Fruit fly (Drosophila melanogaster): ENCODE data around the gene RpS12.

RpS12 gene

dm6 chr3L:13040849-13041248, 17.7 kb downstream of the RpS12 start:
- no peak for TF ChIP-seq CG12605 (GFP tag; IDR thresholded peaks at IDR 0.05)
- TF ChIP-seq Pif1A (GFP tag; optimal IDR thresholded peaks at IDR 0.05) = no peak

- peak; percentile 86 for TF ChIP-seq gl (tag; optimal IDR thresholded peaks at IDR 0.05)
- TF ChIP-seq CG17806 (tag; optimal IDR thresholded peaks at IDR 0.05) = peak; percentile 47
- peak; percentile 75 for TF ChIP-seq Pif1A (GFP tag; optimal IDR thresholded peaks at IDR 0.05)
- TF ChIP-seq D1 (tag; optimal IDR thresholded peaks at IDR 0.05) = no peak
- TF ChIP-seq CG4496 (GFP tag; IDR thresholded peaks at IDR 0.05) = peak; percentile 92
- peak; percentile 36 for TF ChIP-seq CG9948 (tag; optimal IDR thresholded peaks at IDR 0.05)
- peak; percentile 59 for TF ChIP-seq CG15710 (tag; optimal IDR thresholded peaks at IDR 0.05)
- TF ChIP-seq CG14655 (GFP tag; optimal IDR thresholded peaks at IDR 0.05) = no peak
- TF ChIP-seq EcR (GFP tag; optimal IDR thresholded peaks at IDR 0.05) = no peak
- TF ChIP-seq CG8159 (tag; optimal IDR thresholded peaks at IDR 0.05) = peak; percentile 62
- peak; percentile 96 for TF ChIP-seq Snoo (tag; optimal IDR thresholded peaks at IDR 0.05)
- 0 out of 2 replicates have a peak, but pooled peaks have one; percentile 7 for TF ChIP-seq rn (GFP tag; IDR thresholded peaks at IDR 0.05)
- TF ChIP-seq Ets98B (GFP tag; IDR thresholded peaks at IDR 0.05) = peak; percentile 72
- no peak for TF ChIP-seq fd96Ca (GFP tag; IDR thresholded peaks at IDR 0.05)
- peak; percentile 87 for TF ChIP-seq CG34367 (tag; optimal IDR thresholded peaks at IDR 0.05)
- TF ChIP-seq CG12605 (GFP tag; IDR thresholded peaks at IDR 0.05) = peak; percentile 76
- peak; percentile 51 for TF ChIP-seq CG8301 (tag; optimal IDR thresholded peaks at IDR 0.05)
- TF ChIP-seq CG10348 (GFP tag; IDR thresholded peaks at IDR 0.05) = no peak
- TF ChIP-seq CG32121 (GFP tag; IDR thresholded peaks at IDR 0.05) = no peak; the same call in 1 of the 2 replicates
- TF ChIP-seq CG13204 (GFP tag; optimal IDR thresholded peaks at IDR 0.05) = peak; percentile 92
- TF ChIP-seq Pif1B (GFP tag; optimal IDR thresholded peaks at IDR 0.05) = peak; percentile 53
These were observed 18.3 kb downstream of the RpS12 start, which contains the start of gene RpS4 for dm6 chr3L:13041292-13042067. Gene RpS4 (plus strand): TSS chr3L:13041756.

- TF ChIP-seq CG17806 (tag; optimal IDR thresholded peaks at IDR 0.05) (no peak), CG8159 (tag; optimal IDR thresholded peaks at IDR 0.05) (no peak), Pif1A (GFP tag; optimal IDR thresholded peaks at IDR 0.05) (no peak), CG9948 (tag; optimal IDR thresholded peaks at IDR 0.05) (no peak), Pif1B (GFP tag; optimal IDR thresholded peaks at IDR 0.05) (no peak), CG12605 (GFP tag; IDR thresholded peaks at IDR 0.05) (no peak; the same call in 1 of the 2 replicates), Snoo (tag; optimal IDR thresholded peaks at IDR 0.05) (peak; percentile 9), gl (tag; optimal IDR thresholded peaks at IDR 0.05) (peak; percentile 70), rn (GFP tag; IDR thresholded peaks at IDR 0.05) (no peak), CG15710 (tag; optimal IDR thresholded peaks at IDR 0.05) (peak; percentile 8), CG10348 (GFP tag; IDR thresholded peaks at IDR 0.05) (no peak), CG4496 (GFP tag; IDR thresholded peaks at IDR 0.05) (no peak), CG14655 (GFP tag; optimal IDR thresholded peaks at IDR 0.05) (no peak), CG32121 (GFP tag; IDR thresholded peaks at IDR 0.05) (peak; percentile 41; the same call in 1 of the 2 replicates), fd96Ca (GFP tag; IDR thresholded peaks at IDR 0.05) (no peak), EcR (GFP tag; optimal IDR thresholded peaks at IDR 0.05) (peak; percentile 53), Ets98B (GFP tag; IDR thresholded peaks at IDR 0.05) (no peak), CG34367 (tag; optimal IDR thresholded peaks at IDR 0.05) (no peak), CG8301 (tag; optimal IDR thresholded peaks at IDR 0.05) (no peak), CG13204 (GFP tag; optimal IDR thresholded peaks at IDR 0.05) (no peak)
These were observed 21.2 kb downstream of the RpS12 start, which contains the start of gene Syx13 for dm6 chr3L:13044335-13044814. Gene Syx13 (plus strand): TSS chr3L:13044434.

- TF ChIP-seq CG4496 (GFP tag; IDR thresholded peaks at IDR 0.05) = no peak
- no peak for TF ChIP-seq CG10348 (GFP tag; IDR thresholded peaks at IDR 0.05)
- TF ChIP-seq CG34367 (tag; optimal IDR thresholded peaks at IDR 0.05) = no peak
- no peak for TF ChIP-seq Pif1B (GFP tag; optimal IDR thresholded peaks at IDR 0.05)
- no peak for TF ChIP-seq CG17806 (tag; optimal IDR thresholded peaks at IDR 0.05)
- no peak for TF ChIP-seq CG8301 (tag; optimal IDR thresholded peaks at IDR 0.05)
- no peak for TF ChIP-seq CG8159 (tag; optimal IDR thresholded peaks at IDR 0.05)
- no peak for TF ChIP-seq CG13204 (GFP tag; optimal IDR thresholded peaks at IDR 0.05)
- TF ChIP-seq Pif1A (GFP tag; optimal IDR thresholded peaks at IDR 0.05) = no peak
- TF ChIP-seq Ets98B (GFP tag; IDR thresholded peaks at IDR 0.05) = no peak
- TF ChIP-seq CG32121 (GFP tag; IDR thresholded peaks at IDR 0.05) = no peak
These were observed 23.6 kb downstream of the RpS12 start, which contains the start of gene CG11279 for dm6 chr3L:13046758-13047157. Gene CG11279 (plus strand): TSS chr3L:13046977.

dm6 chr3L:13049671-13050070, 26.5 kb downstream of the RpS12 start:
- TF ChIP-seq Snoo (tag; optimal IDR thresholded peaks at IDR 0.05) (no peak), CG8301 (tag; optimal IDR thresholded peaks at IDR 0.05) (peak; percentile 40), CG4496 (GFP tag; IDR thresholded peaks at IDR 0.05) (no peak), rn (GFP tag; IDR thresholded peaks at IDR 0.05) (no peak), Pif1B (GFP tag; optimal IDR thresholded peaks at IDR 0.05) (peak; percentile 36), CG14655 (GFP tag; optimal IDR thresholded peaks at IDR 0.05) (no peak), CG34367 (tag; optimal IDR thresholded peaks at IDR 0.05) (no peak), fd96Ca (GFP tag; IDR thresholded peaks at IDR 0.05) (no peak), Ets98B (GFP tag; IDR thresholded peaks at IDR 0.05) (no peak), gl (tag; optimal IDR thresholded peaks at IDR 0.05) (no peak), CG15710 (tag; optimal IDR thresholded peaks at IDR 0.05) (peak; percentile 20), CG17806 (tag; optimal IDR thresholded peaks at IDR 0.05) (peak; percentile 38), D1 (tag; optimal IDR thresholded peaks at IDR 0.05) (no peak), Pif1A (GFP tag; optimal IDR thresholded peaks at IDR 0.05) (peak; percentile 52), CG9948 (tag; optimal IDR thresholded peaks at IDR 0.05) (peak; percentile 57), EcR (GFP tag; optimal IDR thresholded peaks at IDR 0.05) (peak; percentile 16), CG8159 (tag; optimal IDR thresholded peaks at IDR 0.05) (peak; percentile 63), CG13204 (GFP tag; optimal IDR thresholded peaks at IDR 0.05) (peak; percentile 4), CG32121 (GFP tag; IDR thresholded peaks at IDR 0.05) (no peak), CG12605 (GFP tag; IDR thresholded peaks at IDR 0.05) (no peak), CG10348 (GFP tag; IDR thresholded peaks at IDR 0.05) (no peak)

Measured in whole organism, pupa.